Fruit fly (Drosophila melanogaster) whole organism, prepupa: Measurements from ENCODE around the gene CG4199.

ENCODE experiments used
- Blimp-1 ChIP-seq: fragments of 200-800 bp; sonication (Bioruptor generic); optimal IDR thresholded peaks from 3 replicates; lab custom pipeline; 2017; ENCODE audit warnings: missing biosample characterization, missing genetic modification characterization, mild to moderate bottlenecking, moderate library complexity, missing genetic modification reagents
- CG10631 ChIP-seq: fragments of 200-800 bp; sonication (Bioruptor generic); optimal IDR thresholded peaks from 2 replicates; lab custom pipeline; 2016; ENCODE audit warnings: missing biosample characterization, missing genetic modification characterization
- CG10669 ChIP-seq: fragments of 200-800 bp; sonication (Bioruptor generic); optimal IDR thresholded peaks from 3 replicates; lab custom pipeline; 2018; ENCODE audit warnings: missing biosample characterization, mild to moderate bottlenecking, missing genetic modification characterization, moderate library complexity
- CG11762 ChIP-seq: fragments of 200-800 bp; sonication (Bioruptor generic); optimal IDR thresholded peaks from 3 replicates; lab custom pipeline; 2016; ENCODE audit warnings: missing biosample characterization, missing genetic modification characterization; ENCODE audit not compliant: insufficient read depth
- CG11902 ChIP-seq: fragments of 200-800 bp; sonication (Bioruptor generic); optimal IDR thresholded peaks from 3 replicates; lab custom pipeline; 2016; ENCODE audit warnings: missing biosample characterization, missing genetic modification characterization
- CG15336 ChIP-seq: fragments of 200-800 bp; sonication (Bioruptor generic); IDR thresholded peaks from 2 replicates; pipeline ENCODE4 v1.3.6; 2022; ENCODE audit warnings: missing biosample characterization, missing genetic modification characterization
- CG1621 ChIP-seq: fragments of 200-800 bp; sonication (Bioruptor generic); optimal IDR thresholded peaks from 3 replicates; lab custom pipeline; 2018; ENCODE audit warnings: missing biosample characterization, mild to moderate bottlenecking, missing genetic modification characterization
- CG3032 ChIP-seq: fragments of 200-800 bp; optimal IDR thresholded peaks from 2 replicates; lab custom pipeline; 2019; ENCODE audit warnings: missing biosample characterization, mild to moderate bottlenecking, missing genetic modification characterization, moderate library complexity
- CG31627 ChIP-seq: fragments of 200-800 bp; sonication (Bioruptor generic); optimal IDR thresholded peaks from 3 replicates; lab custom pipeline; 2016; ENCODE audit warnings: missing biosample characterization, missing genetic modification characterization
- CG32006 ChIP-seq: fragments of 200-800 bp; sonication (Bioruptor generic); optimal IDR thresholded peaks from 3 replicates; lab custom pipeline; 2017; ENCODE audit warnings: missing biosample characterization, mild to moderate bottlenecking, missing genetic modification characterization
- CG34406 ChIP-seq: fragments of 200-800 bp; sonication (Bioruptor generic); optimal IDR thresholded peaks from 3 replicates; lab custom pipeline; 2016; ENCODE audit warnings: missing biosample characterization, missing genetic modification characterization
- CG3919 ChIP-seq: fragments of 200-800 bp; sonication (Bioruptor generic); optimal IDR thresholded peaks from 3 replicates; lab custom pipeline; 2016; ENCODE audit warnings: missing biosample characterization, missing genetic modification characterization
- CG4318 ChIP-seq: fragments of 200-800 bp; sonication (Bioruptor generic); optimal IDR thresholded peaks from 3 replicates; lab custom pipeline; 2017; ENCODE audit warnings: missing biosample characterization, mild to moderate bottlenecking, missing genetic modification characterization
- CG6163 ChIP-seq: fragments of 200-800 bp; sonication (Bioruptor generic); IDR thresholded peaks from 3 replicates; pipeline ENCODE4 v1.3.6; 2022; ENCODE audit warnings: missing biosample characterization, missing genetic modification characterization
- CG6276 ChIP-seq: fragments of 200-800 bp; sonication (Bioruptor generic); optimal IDR thresholded peaks from 2 replicates; lab custom pipeline; 2017; ENCODE audit warnings: missing biosample characterization, mild to moderate bottlenecking, missing genetic modification characterization
- CG6792 ChIP-seq: fragments of 200-800 bp; sonication (Bioruptor generic); optimal IDR thresholded peaks from 3 replicates; lab custom pipeline; 2016; ENCODE audit warnings: missing biosample characterization, missing genetic modification characterization
- CG6808 ChIP-seq: fragments of 200-800 bp; sonication (Bioruptor generic); optimal IDR thresholded peaks from 3 replicates; lab custom pipeline; 2017; ENCODE audit warnings: missing biosample characterization, missing genetic modification characterization, mild to moderate bottlenecking, moderate library complexity, missing genetic modification reagents
- CG7368 ChIP-seq: fragments of 200-800 bp; sonication (Bioruptor generic); optimal IDR thresholded peaks from 3 replicates; lab custom pipeline; 2016; ENCODE audit warnings: missing biosample characterization, missing genetic modification characterization
- CG8119 ChIP-seq: fragments of 200-800 bp; sonication (Bioruptor generic); IDR thresholded peaks from 3 replicates; pipeline ENCODE4 v1.3.6; 2022; ENCODE audit warnings: missing biosample characterization, missing genetic modification characterization
- CG8319 ChIP-seq: fragments of 200-800 bp; sonication (Bioruptor generic); optimal IDR thresholded peaks from 3 replicates; lab custom pipeline; 2016; ENCODE audit warnings: missing biosample characterization, missing genetic modification characterization
- CG8632 ChIP-seq: fragments of 200-800 bp; sonication (Bioruptor generic); optimal IDR thresholded peaks from 3 replicates; lab custom pipeline; 2016; ENCODE audit warnings: missing biosample characterization, missing genetic modification characterization
- CG9139 ChIP-seq: fragments of 200-800 bp; sonication (Bioruptor generic); optimal IDR thresholded peaks from 3 replicates; lab custom pipeline; 2017; ENCODE audit warnings: missing biosample characterization, mild to moderate bottlenecking, missing genetic modification characterization
- Eip75B ChIP-seq: fragments of 200-800 bp; sonication (Bioruptor generic); optimal IDR thresholded peaks from 3 replicates; lab custom pipeline; 2016; ENCODE audit warnings: missing biosample characterization, missing genetic modification characterization
- Eip93F ChIP-seq: fragments of 200-800 bp; sonication (Bioruptor generic); optimal IDR thresholded peaks from 2 replicates; lab custom pipeline; 2016; ENCODE audit warnings: missing biosample characterization, mild to moderate bottlenecking, missing genetic modification characterization
- Ets96B ChIP-seq: fragments of 200-800 bp; optimal IDR thresholded peaks from 2 replicates; lab custom pipeline; 2019; ENCODE audit warnings: missing biosample characterization, mild to moderate bottlenecking, missing genetic modification characterization, moderate library complexity
- Gug ChIP-seq: fragments of 200-800 bp; sonication (Bioruptor generic); IDR thresholded peaks from 2 replicates; pipeline ENCODE4 v1.3.6; 2022; ENCODE audit warnings: missing biosample characterization, missing genetic modification characterization
- Hr38 ChIP-seq: sonication (Bioruptor generic); optimal IDR thresholded peaks from 2 replicates; lab custom pipeline; 2016; ENCODE audit warnings: missing biosample characterization, missing genetic modification characterization
- Hr4 ChIP-seq: fragments of 200-800 bp; sonication (Bioruptor generic); optimal IDR thresholded peaks from 3 replicates; lab custom pipeline; 2016; ENCODE audit warnings: missing biosample characterization, missing genetic modification characterization
- Lpt ChIP-seq: fragments of 200-800 bp; sonication (Bioruptor generic); optimal IDR thresholded peaks from 3 replicates; lab custom pipeline; 2016; ENCODE audit warnings: missing biosample characterization, missing genetic modification characterization
- Met ChIP-seq: fragments of 200-800 bp; sonication (Bioruptor generic); optimal IDR thresholded peaks from 3 replicates; lab custom pipeline; 2016; ENCODE audit warnings: missing biosample characterization, missing genetic modification characterization
- OdsH ChIP-seq: fragments of 200-800 bp; sonication (Bioruptor generic); optimal IDR thresholded peaks from 3 replicates; lab custom pipeline; 2016; ENCODE audit warnings: missing biosample characterization, missing genetic modification characterization
- Smox ChIP-seq: fragments of 200-800 bp; sonication (Bioruptor generic); optimal IDR thresholded peaks from 3 replicates; lab custom pipeline; 2016; ENCODE audit warnings: missing biosample characterization, missing genetic modification characterization
- Sox102F ChIP-seq: fragments of 200-800 bp; sonication (Bioruptor generic); optimal IDR thresholded peaks from 2 replicates; lab custom pipeline; 2016; ENCODE audit warnings: missing biosample characterization, mild to moderate bottlenecking, missing genetic modification characterization
- Sox14 ChIP-seq: fragments of 200-800 bp; sonication (Bioruptor generic); optimal IDR thresholded peaks from 3 replicates; lab custom pipeline; 2016; ENCODE audit warnings: missing biosample characterization, missing genetic modification characterization
- acj6 ChIP-seq: fragments of 200-800 bp; sonication (Bioruptor generic); optimal IDR thresholded peaks from 3 replicates; lab custom pipeline; 2016; ENCODE audit warnings: missing biosample characterization, missing genetic modification characterization
- cyc ChIP-seq: fragments of 200-800 bp; sonication (Bioruptor generic); optimal IDR thresholded peaks from 3 replicates; lab custom pipeline; 2016; ENCODE audit warnings: missing biosample characterization, missing genetic modification characterization
- dac ChIP-seq: fragments of 200-800 bp; sonication (Bioruptor generic); optimal IDR thresholded peaks from 2 replicates; lab custom pipeline; 2017; ENCODE audit warnings: missing biosample characterization, mild to moderate bottlenecking, missing genetic modification characterization
- dsx ChIP-seq: fragments of 200-800 bp; optimal IDR thresholded peaks from 3 replicates; lab custom pipeline; 2019; ENCODE audit warnings: missing biosample characterization, mild to moderate bottlenecking, missing genetic modification characterization, moderate library complexity; ENCODE audit not compliant: poor library complexity, severe bottlenecking
- esn ChIP-seq: fragments of 200-800 bp; sonication (Bioruptor generic); optimal IDR thresholded peaks from 2 replicates; lab custom pipeline; 2016; ENCODE audit warnings: missing biosample characterization, mild to moderate bottlenecking, missing genetic modification characterization, moderate library complexity
- fd59A ChIP-seq: fragments of 200-800 bp; sonication (Bioruptor generic); optimal IDR thresholded peaks from 2 replicates; lab custom pipeline; 2017; ENCODE audit warnings: missing biosample characterization, mild to moderate bottlenecking, missing genetic modification characterization, missing genetic modification reagents
- fd85E ChIP-seq: fragments of 200-800 bp; sonication (Bioruptor generic); optimal IDR thresholded peaks from 3 replicates; lab custom pipeline; 2016; ENCODE audit warnings: missing biosample characterization, missing genetic modification characterization
- fkh ChIP-seq: fragments of 200-800 bp; sonication (Bioruptor generic); optimal IDR thresholded peaks from 3 replicates; lab custom pipeline; 2017; ENCODE audit warnings: missing biosample characterization, mild to moderate bottlenecking, missing genetic modification characterization, moderate library complexity
- lz ChIP-seq: fragments of 200-800 bp; sonication (Bioruptor generic); optimal IDR thresholded peaks from 3 replicates; lab custom pipeline; 2016; ENCODE audit warnings: missing biosample characterization, missing genetic modification characterization
- pdm3 ChIP-seq: fragments of 200-800 bp; sonication (Bioruptor generic); optimal IDR thresholded peaks from 3 replicates; lab custom pipeline; 2016; ENCODE audit warnings: missing biosample characterization, missing genetic modification characterization
- salr ChIP-seq, 2 experiments: fragments of 200-800 bp; sonication (Bioruptor generic); optimal IDR thresholded peaks; 3 replicates each; lab custom pipeline; 2016 to 2018; ENCODE audit warnings: missing biosample characterization in 2 of 2, missing genetic modification characterization in 2 of 2, mild to moderate bottlenecking in 1 of 2
- spab ChIP-seq: fragments of 200-800 bp; sonication (Bioruptor generic); optimal IDR thresholded peaks from 2 replicates; lab custom pipeline; 2017; ENCODE audit warnings: missing biosample characterization, mild to moderate bottlenecking, missing genetic modification characterization, missing genetic modification reagents
- ss ChIP-seq, 2 experiments: fragments of 200-800 bp; sonication (Bioruptor generic); optimal IDR thresholded peaks; 2 replicates in 1 of 2; 3 replicates in 1 of 2; lab custom pipeline; 2017 to 2018; ENCODE audit warnings: mild to moderate bottlenecking in 2 of 2, missing biosample characterization in 2 of 2, missing genetic modification characterization in 2 of 2, moderate library complexity in 1 of 2
- topi ChIP-seq: fragments of 200-800 bp; sonication (Bioruptor generic); optimal IDR thresholded peaks from 3 replicates; lab custom pipeline; 2016; ENCODE audit warnings: missing biosample characterization, missing genetic modification characterization
- vri ChIP-seq: fragments of 200-800 bp; sonication (Bioruptor generic); optimal IDR thresholded peaks from 3 replicates; lab custom pipeline; 2016; ENCODE audit warnings: missing biosample characterization, mild to moderate bottlenecking, missing genetic modification characterization

Gene CG4199

dm6 chrX:2071878-2072817 lies 1.1 kb downstream of the CG4199 start, which contains the start of gene Rtca:
Gene Rtca, plus strand, starts transcription at chrX:2072413.
- no peak for TF ChIP-seq Hr38
- peak; percentile 90 for TF ChIP-seq pdm3 (GFP tag; lab: Kevin White, UChicago)
- TF ChIP-seq CG10669 (GFP tag; lab: Kevin White, UChicago) = peak; percentile 86
- TF ChIP-seq Eip75B = peak; percentile 93
- peak; percentile 86 for TF ChIP-seq CG8119 (GFP tag; lab: Robert Waterston, UW)
- TF ChIP-seq lz (GFP tag; lab: Kevin White, UChicago) = peak; percentile 89
- peak; percentile 84 for TF ChIP-seq spab (GFP tag; lab: Kevin White, UChicago)
- TF ChIP-seq CG7368 (GFP tag; lab: Kevin White, UChicago) = peak; percentile 90
- TF ChIP-seq Met = peak; percentile 93
- TF ChIP-seq fd59A (GFP tag; lab: Kevin White, UChicago) = peak; percentile 87
- peak; percentile 93 for TF ChIP-seq CG32006 (GFP tag; lab: Kevin White, UChicago)
- no peak for TF ChIP-seq Eip93F (GFP tag; lab: Kevin White, UChicago)
- TF ChIP-seq fkh (GFP tag; lab: Kevin White, UChicago) = peak; percentile 15
- TF ChIP-seq Lpt (GFP tag; lab: Kevin White, UChicago) = peak; percentile 84
- peak; percentile 80 for TF ChIP-seq CG34406 (GFP tag; lab: Kevin White, UChicago)
- peak; percentile 89 for TF ChIP-seq Hr4 (GFP tag; lab: Kevin White, UChicago)
- TF ChIP-seq Ets96B (tag; lab: Kevin White, UChicago) = peak; percentile 87
- TF ChIP-seq esn (GFP tag; lab: Kevin White, UChicago) = peak; percentile 92
- TF ChIP-seq CG3919 (GFP tag; lab: Kevin White, UChicago) = peak; percentile 88
- peak; percentile 86 for TF ChIP-seq CG3032
- TF ChIP-seq CG8319 (GFP tag; lab: Kevin White, UChicago) = peak; percentile 83
- peak; percentile 91 for TF ChIP-seq topi (GFP tag; lab: Kevin White, UChicago)
- peak; percentile 77 for TF ChIP-seq dsx (GFP tag; lab: Kevin White, UChicago)
- TF ChIP-seq CG11902 (GFP tag; lab: Kevin White, UChicago) = peak; percentile 84
- peak; percentile 85 for TF ChIP-seq CG6163 (GFP tag; lab: Robert Waterston, UW)
- peak; percentile 65 for TF ChIP-seq Blimp-1 (GFP tag; lab: Kevin White, UChicago)
- TF ChIP-seq Sox14 = peak; percentile 91
- TF ChIP-seq vri (GFP tag; lab: Kevin White, UChicago) = peak; percentile 87
- peak; percentile 87 for TF ChIP-seq acj6 (GFP tag; lab: Kevin White, UChicago)
- peak; percentile 89 for TF ChIP-seq fd85E (GFP tag; lab: Kevin White, UChicago)
- peak; percentile 91 for TF ChIP-seq Sox102F (GFP tag; lab: Kevin White, UChicago)
- peak; percentile 82 for TF ChIP-seq CG9139 (GFP tag; lab: Kevin White, UChicago)
- TF ChIP-seq CG11762 = peak; percentile 86
- peak; percentile 86 for TF ChIP-seq CG15336
- peak; percentile 76 to 81 for TF ChIP-seq salr (GFP tag; optimal IDR thresholded peaks at IDR 0.05; lab: Kevin White, UChicago)
- no peak for TF ChIP-seq CG4318 (GFP tag; lab: Kevin White, UChicago)
- peak; percentile 88 for TF ChIP-seq OdsH (GFP tag; lab: Kevin White, UChicago)
- TF ChIP-seq CG31627 (GFP tag; lab: Kevin White, UChicago) = peak; percentile 90
- peak; percentile 89 for TF ChIP-seq cyc
- peak; percentile 89 for TF ChIP-seq CG6808 (GFP tag; lab: Kevin White, UChicago)
- TF ChIP-seq dac (GFP tag; lab: Kevin White, UChicago) = peak; percentile 76
- peak; percentile 86 for TF ChIP-seq Smox (GFP tag; lab: Kevin White, UChicago)
- TF ChIP-seq CG6792 = peak; percentile 91
- peak; percentile 86 for TF ChIP-seq CG8632 (GFP tag; lab: Kevin White, UChicago)
- peak; percentile 87 for TF ChIP-seq CG6276 (GFP tag; lab: Kevin White, UChicago)
- TF ChIP-seq Gug (GFP tag; lab: Robert Waterston, UW) = peak; percentile 78
- TF ChIP-seq CG1621 = peak; percentile 88
- peak; percentile 85 to 88 for TF ChIP-seq ss (GFP tag; optimal IDR thresholded peaks at IDR 0.05; lab: Kevin White, UChicago)
- peak; percentile 87 for TF ChIP-seq CG10631
